Worm (Caenorhabditis elegans) whole organism, late embryonic: ENCODE results near the gene msp-152.

ENCODE experiments used
- ama-1 ChIP-seq: fragments of 150-350 bp; optimal IDR thresholded peaks from 2 replicates; lab custom pipeline; 2014
- ceh-14 ChIP-seq: sonication (generic microtip); optimal IDR thresholded peaks from 2 replicates; lab custom pipeline; 2016; ENCODE audit warnings: missing genotype, missing genetic modification characterization, missing compliant biosample characterization
- ceh-19 ChIP-seq: fragments of 200-800 bp; sonication (Bioruptor generic); optimal IDR thresholded peaks from 2 replicates; lab custom pipeline; 2018; ENCODE audit warnings: mild to moderate bottlenecking, missing genetic modification characterization, missing compliant biosample characterization
- ceh-24 ChIP-seq: sonication (generic microtip); optimal IDR thresholded peaks from 2 replicates; lab custom pipeline; 2016; ENCODE audit warnings: mild to moderate bottlenecking, missing genetic modification characterization, missing compliant biosample characterization
- ets-4 ChIP-seq: sonication (generic microtip); optimal IDR thresholded peaks from 2 replicates; lab custom pipeline; 2016; ENCODE audit warnings: missing genetic modification characterization, missing compliant biosample characterization
- fax-1 ChIP-seq: sonication (generic microtip); optimal IDR thresholded peaks from 2 replicates; lab custom pipeline; 2016; ENCODE audit warnings: missing genotype, missing genetic modification characterization, missing compliant biosample characterization
- nhr-11 ChIP-seq: fragments of 150-350 bp; optimal IDR thresholded peaks from 2 replicates; lab custom pipeline; 2014; ENCODE audit warnings: missing biosample characterization, missing genetic modification characterization
- pha-4 ChIP-seq: fragments of 150-350 bp; optimal IDR thresholded peaks from 2 replicates; lab custom pipeline; 2018; ENCODE audit warnings: missing biosample characterization, missing genetic modification reagents, missing genetic modification characterization
- unc-86 ChIP-seq: sonication (generic microtip); optimal IDR thresholded peaks from 2 replicates; lab custom pipeline; 2016; ENCODE audit warnings: missing genetic modification characterization, missing compliant biosample characterization

- TF ChIP-seq ama-1: no peak
- no peak for TF ChIP-seq ceh-14 (tag; lab: Kevin White, UChicago)
- no peak for TF ChIP-seq fax-1
- TF ChIP-seq pha-4: no peak
- TF ChIP-seq ets-4 (tag; lab: Kevin White, UChicago): no peak
- TF ChIP-seq ceh-24 (tag; lab: Kevin White, UChicago): no peak
- no peak for TF ChIP-seq unc-86 (tag; lab: Kevin White, UChicago)
- TF ChIP-seq ceh-19: no peak
- TF ChIP-seq nhr-11: no peak
Measured at ce11 chrII:4935518-4935917, 2.7 kb downstream of the msp-152 start, which contains the start of gene ZK546.5.
